Worm (Caenorhabditis elegans) whole organism, mixed stage, embryonic: ENCODE results near the gene str-143.

ENCODE experiments used
- M03D4.4 ChIP-seq: sonication (generic microtip); optimal IDR thresholded peaks from 2 replicates; lab custom pipeline; 2017; ENCODE audit warnings: mild to moderate bottlenecking, missing genetic modification characterization, missing compliant biosample characterization
- ces-1 ChIP-seq: fragments of 150-350 bp; optimal IDR thresholded peaks from 2 replicates; lab custom pipeline; 2014; ENCODE audit warnings: missing biosample characterization, missing genetic modification reagents, missing genetic modification characterization
- hlh-1 ChIP-seq: fragments of 150-350 bp; optimal IDR thresholded peaks from 2 replicates; lab custom pipeline; 2014; ENCODE audit warnings: missing biosample characterization, missing genetic modification reagents, missing genetic modification characterization
- lsy-2 ChIP-seq: fragments of 150-350 bp; optimal IDR thresholded peaks from 2 replicates; lab custom pipeline; 2014; ENCODE audit warnings: missing biosample characterization, missing genetic modification characterization
- nhr-2 ChIP-seq: fragments of 150-350 bp; optimal IDR thresholded peaks from 2 replicates; lab custom pipeline; 2014; ENCODE audit warnings: missing biosample characterization, missing genetic modification characterization
- nhr-28 ChIP-seq: fragments of 150-350 bp; optimal IDR thresholded peaks from 2 replicates; lab custom pipeline; 2014; ENCODE audit warnings: missing biosample characterization, missing genetic modification characterization
- nhr-76 ChIP-seq: sonication (generic microtip); optimal IDR thresholded peaks from 2 replicates; lab custom pipeline; 2017; ENCODE audit warnings: missing biosample characterization, missing genetic modification characterization
- pha-4 ChIP-seq: fragments of 150-350 bp; optimal IDR thresholded peaks from 2 replicates; lab custom pipeline; 2018; ENCODE audit warnings: missing biosample characterization, missing genetic modification reagents, missing genetic modification characterization
- sptf-1 ChIP-seq: sonication (generic microtip); optimal IDR thresholded peaks from 2 replicates; lab custom pipeline; 2017; ENCODE audit warnings: mild to moderate bottlenecking, missing genetic modification characterization, moderate library complexity, missing compliant biosample characterization

DNA sequence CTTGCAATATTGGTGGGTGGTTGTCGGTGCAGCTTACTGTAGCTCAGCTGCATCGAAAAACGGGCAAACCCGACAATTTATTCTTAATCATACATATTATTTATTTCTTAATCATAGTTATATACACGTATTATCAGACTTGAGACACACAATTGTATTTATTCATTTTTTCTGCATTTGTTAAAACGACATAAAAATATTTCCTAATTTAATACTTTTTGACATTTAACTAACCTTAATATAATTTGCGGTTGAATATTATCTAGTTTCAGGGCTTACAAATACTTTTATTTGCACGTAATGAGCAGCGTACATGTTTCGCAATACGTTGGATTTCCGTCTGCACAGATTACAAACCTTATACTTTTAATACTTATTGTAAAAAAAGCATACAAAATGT, 11.2 kb downstream of the str-143 start, which contains the start of gene str-138:
- no peak for TF ChIP-seq pha-4
- no peak for TF ChIP-seq ces-1 (GFP tag; lab: Kevin White, UChicago)
- no peak for TF ChIP-seq nhr-2
- no peak for TF ChIP-seq sptf-1 (tag; lab: Kevin White, UChicago)
- no peak for TF ChIP-seq nhr-76 (tag; lab: Kevin White, UChicago)
- no peak for TF ChIP-seq lsy-2 (tag; lab: Kevin White, UChicago)
- TF ChIP-seq hlh-1 (tag; lab: Kevin White, UChicago) = no peak
- no peak for TF ChIP-seq M03D4.4 (tag; lab: Kevin White, UChicago)
- no peak for TF ChIP-seq nhr-28 (tag; lab: Kevin White, UChicago)
